Worm (Caenorhabditis elegans) whole organism, L2 larva: ENCODE results near the gene ZK813.6.

ENCODE experiments used
- C34F6.9 ChIP-seq: fragments of 150-350 bp; optimal IDR thresholded peaks from 2 replicates; lab custom pipeline; 2014; ENCODE audit warnings: missing biosample characterization, missing genetic modification characterization
- R02D3.7 ChIP-seq: fragments of 150-350 bp; optimal IDR thresholded peaks from 2 replicates; lab custom pipeline; 2014; ENCODE audit warnings: missing biosample characterization, missing genetic modification characterization
- Y55F3AM.14 ChIP-seq: fragments of 200-800 bp; sonication (Bioruptor generic); optimal IDR thresholded peaks from 2 replicates; lab custom pipeline; 2018; ENCODE audit warnings: mild to moderate bottlenecking, missing genetic modification characterization, missing compliant biosample characterization
- ZK546.5 ChIP-seq: sonication (generic microtip); optimal IDR thresholded peaks from 2 replicates; lab custom pipeline; 2017; ENCODE audit warnings: missing biosample characterization, missing genetic modification characterization
- alr-1 ChIP-seq: fragments of 150-350 bp; optimal IDR thresholded peaks from 2 replicates; lab custom pipeline; 2014; ENCODE audit warnings: missing biosample characterization, missing genetic modification characterization
- aly-2 ChIP-seq: fragments of 150-350 bp; optimal IDR thresholded peaks from 2 replicates; lab custom pipeline; 2014; ENCODE audit warnings: missing biosample characterization, missing genetic modification characterization
- ama-1 ChIP-seq: fragments of 150-350 bp; optimal IDR thresholded peaks from 2 replicates; lab custom pipeline; 2018; ENCODE audit warnings: inconsistent platforms
- ceh-82 ChIP-seq: fragments of 150-350 bp; optimal IDR thresholded peaks from 2 replicates; lab custom pipeline; 2014; ENCODE audit warnings: missing biosample characterization, missing genetic modification characterization
- crh-2 ChIP-seq: sonication (generic microtip); optimal IDR thresholded peaks from 2 replicates; lab custom pipeline; 2017; ENCODE audit warnings: missing biosample characterization, missing genetic modification characterization
- dmd-4 ChIP-seq: sonication (generic microtip); optimal IDR thresholded peaks from 2 replicates; lab custom pipeline; 2017; ENCODE audit warnings: missing biosample characterization, missing genetic modification characterization
- elt-1 ChIP-seq: fragments of 150-350 bp; optimal IDR thresholded peaks from 2 replicates; lab custom pipeline; 2014; ENCODE audit warnings: missing biosample characterization, missing genetic modification characterization
- gmeb-1 ChIP-seq: fragments of 150-350 bp; optimal IDR thresholded peaks from 2 replicates; lab custom pipeline; 2014; ENCODE audit warnings: missing biosample characterization, missing genetic modification characterization
- lin-11 ChIP-seq: fragments of 150-350 bp; sonication (generic microtip); optimal IDR thresholded peaks from 2 replicates; lab custom pipeline; 2014; ENCODE audit warnings: missing biosample characterization, missing genetic modification characterization, inconsistent platforms, mixed read lengths
- lin-13 ChIP-seq: fragments of 150-350 bp; optimal IDR thresholded peaks from 2 replicates; lab custom pipeline; 2014; ENCODE audit warnings: missing biosample characterization, missing genetic modification reagents, missing genetic modification characterization
- lsy-2 ChIP-seq, 2 experiments: fragments of 150-350 bp in 1 of 2; sonication (generic microtip) in 1 of 2; optimal IDR thresholded peaks; 2 replicates each; lab custom pipeline; 2014 to 2017; ENCODE audit warnings: missing biosample characterization in 2 of 2, missing genetic modification characterization in 2 of 2
- mab-5 ChIP-seq: fragments of 150-350 bp; optimal IDR thresholded peaks from 2 replicates; lab custom pipeline; 2014; ENCODE audit warnings: missing biosample characterization, missing genetic modification characterization
- mbf-1 ChIP-seq: sonication (generic microtip); optimal IDR thresholded peaks from 2 replicates; lab custom pipeline; 2017; ENCODE audit warnings: missing biosample characterization, missing genetic modification characterization
- mdl-1 ChIP-seq, 2 experiments: fragments of 150-350 bp in 1 of 2; sonication (generic microtip) in 1 of 2; optimal IDR thresholded peaks; 2 replicates each; lab custom pipeline; 2017; ENCODE audit warnings: missing biosample characterization in 2 of 2, missing genetic modification characterization in 2 of 2
- nhr-10 ChIP-seq: sonication (generic microtip); optimal IDR thresholded peaks from 2 replicates; lab custom pipeline; 2017; ENCODE audit warnings: missing biosample characterization, missing genetic modification characterization
- nhr-11 ChIP-seq: fragments of 150-350 bp; optimal IDR thresholded peaks from 2 replicates; lab custom pipeline; 2014; ENCODE audit warnings: missing biosample characterization, missing genetic modification characterization
- nhr-12 ChIP-seq: fragments of 150-350 bp; optimal IDR thresholded peaks from 2 replicates; lab custom pipeline; 2014; ENCODE audit warnings: missing biosample characterization, missing genetic modification characterization
- nhr-129 ChIP-seq: fragments of 150-350 bp; optimal IDR thresholded peaks from 2 replicates; lab custom pipeline; 2014; ENCODE audit warnings: missing biosample characterization, missing genetic modification characterization
- nhr-237 ChIP-seq: fragments of 150-350 bp; optimal IDR thresholded peaks from 2 replicates; lab custom pipeline; 2014; ENCODE audit warnings: missing biosample characterization, missing genetic modification characterization
- nhr-77 ChIP-seq: fragments of 150-350 bp; optimal IDR thresholded peaks from 2 replicates; lab custom pipeline; 2014; ENCODE audit warnings: missing biosample characterization, missing genetic modification characterization
- peb-1 ChIP-seq: fragments of 150-350 bp; optimal IDR thresholded peaks from 2 replicates; lab custom pipeline; 2014; ENCODE audit warnings: missing biosample characterization, missing genetic modification characterization
- sem-4 ChIP-seq: fragments of 150-350 bp; optimal IDR thresholded peaks from 2 replicates; lab custom pipeline; 2014; ENCODE audit warnings: missing biosample characterization, missing genetic modification reagents, missing genetic modification characterization
- skn-1 ChIP-seq: sonication (generic microtip); optimal IDR thresholded peaks from 2 replicates; lab custom pipeline; 2017; ENCODE audit warnings: missing biosample characterization, missing genetic modification characterization
- sma-3 ChIP-seq: sonication (generic microtip); optimal IDR thresholded peaks from 2 replicates; lab custom pipeline; 2016; ENCODE audit warnings: missing genetic modification reagents, missing genetic modification characterization, missing compliant biosample characterization
- snpc-4 ChIP-seq: fragments of 150-350 bp; optimal IDR thresholded peaks from 2 replicates; lab custom pipeline; 2014; ENCODE audit warnings: missing biosample characterization, missing genetic modification characterization
- unc-39 ChIP-seq: fragments of 150-350 bp; optimal IDR thresholded peaks from 2 replicates; lab custom pipeline; 2014; ENCODE audit warnings: missing biosample characterization, missing genetic modification characterization
- unc-55 ChIP-seq: fragments of 150-350 bp; sonication (generic microtip); optimal IDR thresholded peaks from 3 replicates; lab custom pipeline; 2014; ENCODE audit warnings: missing biosample characterization, missing genetic modification reagents, missing genetic modification characterization
- unc-62 ChIP-seq: fragments of 150-350 bp; optimal IDR thresholded peaks from 2 replicates; lab custom pipeline; 2014; ENCODE audit warnings: missing biosample characterization, missing genetic modification reagents, missing genetic modification characterization
- ztf-11 ChIP-seq: sonication (generic microtip); optimal IDR thresholded peaks from 2 replicates; lab custom pipeline; 2017; ENCODE audit warnings: missing biosample characterization, missing genetic modification characterization
- ztf-4 ChIP-seq: fragments of 150-350 bp; optimal IDR thresholded peaks from 2 replicates; lab custom pipeline; 2014; ENCODE audit warnings: missing biosample characterization, missing genetic modification characterization

The ZK813.6 gene

DNA sequence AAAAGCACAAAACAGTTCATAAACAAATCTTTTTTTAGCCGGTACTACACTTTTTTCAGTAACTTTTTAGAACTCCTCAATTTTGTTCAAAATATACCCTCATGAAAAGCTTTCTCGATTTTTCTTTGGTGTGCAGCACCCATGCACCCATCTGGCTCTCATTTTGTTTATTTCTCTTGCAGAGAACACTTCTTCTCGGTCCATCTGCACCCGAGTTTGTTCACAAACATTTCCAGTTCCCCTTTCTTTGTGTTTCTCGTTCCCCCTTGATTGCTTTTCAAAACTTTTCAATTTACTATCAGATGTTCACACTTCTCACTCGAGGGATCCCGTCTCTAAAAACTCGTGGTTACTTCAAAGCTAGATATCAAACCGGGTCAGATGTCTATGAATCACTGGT is 31.1 kb upstream of the ZK813.6 start, which contains the start of gene slcf-2:
slcf-2 (plus strand) TSS at position 301 of the 400 bp plus-strand sequence.
- TF ChIP-seq mdl-1 (tag; optimal IDR thresholded peaks at IDR 0.05; lab: Kevin White, UChicago) (no peak), Y55F3AM.14 (GFP tag; lab: Kevin White, UChicago) (no peak), unc-39 (tag; lab: Kevin White, UChicago) (no peak), sma-3 (no peak), ZK546.5 (tag; lab: Kevin White, UChicago) (no peak), unc-62 (GFP tag; lab: Kevin White, UChicago) (no peak), mbf-1 (tag; lab: Kevin White, UChicago) (no peak), lsy-2 (tag; optimal IDR thresholded peaks at IDR 0.05; lab: Kevin White, UChicago) (no peak), ceh-82 (no peak), mab-5 (tag; lab: Kevin White, UChicago) (no peak), lin-11 (no peak), elt-1 (tag; lab: Kevin White, UChicago) (no peak), aly-2 (tag; lab: Kevin White, UChicago) (no peak), nhr-11 (tag; lab: Kevin White, UChicago) (no peak), skn-1 (tag; lab: Kevin White, UChicago) (no peak), gmeb-1 (tag; lab: Kevin White, UChicago) (no peak), snpc-4 (tag; lab: Kevin White, UChicago) (no peak), unc-55 (no peak), sem-4 (no peak), peb-1 (no peak)

DNA sequence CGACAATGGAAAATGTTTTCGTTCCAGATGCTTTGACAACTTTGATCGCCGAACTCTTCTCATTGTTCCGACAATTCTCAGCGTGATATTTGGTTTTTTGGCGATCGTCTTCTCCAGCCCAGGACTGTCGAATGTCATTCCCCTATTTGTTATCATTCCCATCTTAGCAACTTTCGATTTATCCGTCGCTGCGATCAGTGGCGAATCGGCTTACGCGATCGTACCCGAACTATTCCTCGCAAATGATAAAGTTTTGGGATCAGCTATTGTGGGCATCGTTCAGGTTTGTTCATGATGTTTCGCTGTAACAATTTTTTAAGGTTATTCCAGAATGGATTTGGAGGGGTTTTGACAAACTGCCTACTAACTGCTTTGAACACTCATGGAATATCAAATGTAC is 27.9 kb upstream of the ZK813.6 start:
- TF ChIP-seq elt-1 (tag; lab: Kevin White, UChicago), result peak; percentile 19
- TF ChIP-seq alr-1 (tag; lab: Kevin White, UChicago), result no peak

ce11 chrX:3399917-3400316 is 24.7 kb upstream of the ZK813.6 start, which contains the start of gene cht-1:
Gene cht-1 (minus strand): TSS chrX:3400017.
- no peak for TF ChIP-seq ama-1 (lab: Kevin White, UChicago)

- TF ChIP-seq skn-1 (tag; lab: Kevin White, UChicago), result no peak
- TF ChIP-seq mab-5 (tag; lab: Kevin White, UChicago), result no peak
- no peak for TF ChIP-seq sem-4
- no peak for TF ChIP-seq ztf-4 (tag; lab: Kevin White, UChicago)
- no peak for TF ChIP-seq nhr-11 (tag; lab: Kevin White, UChicago)
- TF ChIP-seq unc-62 (GFP tag; lab: Kevin White, UChicago), result no peak
- no peak for TF ChIP-seq snpc-4 (tag; lab: Kevin White, UChicago)
- TF ChIP-seq unc-39 (tag; lab: Kevin White, UChicago), result no peak
- no peak for TF ChIP-seq dmd-4
Observed at ce11 chrX:3400387-3400786, 24.2 kb upstream of the ZK813.6 start.

DNA sequence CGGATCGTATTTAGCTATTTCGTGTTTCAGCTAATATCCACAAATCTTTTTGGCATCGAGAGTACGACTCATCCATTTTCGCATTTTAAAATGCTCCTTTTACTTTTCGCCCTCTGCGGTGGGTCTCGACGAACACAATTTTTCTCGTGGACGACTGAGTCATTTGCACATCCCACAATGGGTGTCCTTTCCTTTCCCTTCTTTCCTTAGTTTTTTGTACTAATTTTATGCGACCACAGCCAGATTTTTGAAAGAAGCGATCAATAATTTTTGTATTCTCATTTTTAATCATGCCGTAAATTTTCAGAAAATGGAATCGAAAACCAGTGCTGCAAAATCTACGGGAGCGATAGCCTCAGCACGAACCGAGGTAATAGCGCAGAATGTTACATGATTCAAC is 22.9 kb upstream of the ZK813.6 start, which contains the start of gene C04F6.9:
C04F6.9 (plus strand) TSS at position 301 of the 400 bp plus-strand sequence.
- no peak for TF ChIP-seq nhr-11 (tag; lab: Kevin White, UChicago)
- no peak for TF ChIP-seq ztf-11
- TF ChIP-seq nhr-12 (tag; lab: Kevin White, UChicago), result no peak
- no peak for TF ChIP-seq lin-13 (GFP tag; lab: Kevin White, UChicago)
- TF ChIP-seq ztf-4 (tag; lab: Kevin White, UChicago), result no peak
- TF ChIP-seq lsy-2 (tag; optimal IDR thresholded peaks at IDR 0.05; lab: Kevin White, UChicago), result no peak

DNA sequence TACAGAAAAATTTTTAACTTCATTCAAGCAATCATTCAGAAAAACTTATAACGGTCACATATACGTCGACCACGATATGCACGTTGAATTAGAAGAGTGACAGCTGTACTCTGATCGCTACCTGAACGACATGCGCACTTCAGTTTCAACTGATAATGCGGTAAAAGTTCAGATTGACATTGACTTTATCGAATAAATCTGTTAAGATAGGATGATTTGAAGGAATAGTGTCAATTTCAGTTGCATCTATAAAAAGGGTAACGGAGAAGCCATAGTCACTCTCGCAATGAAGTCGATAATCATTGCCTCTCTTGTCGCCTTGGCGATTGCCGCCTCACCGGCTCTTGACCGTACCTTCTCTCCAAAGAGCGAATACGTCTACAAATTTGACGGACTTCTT is 21.4 kb upstream of the ZK813.6 start, which contains the start of gene vit-5:
vit-5 (plus strand) TSS at position 277 of the 400 bp plus-strand sequence.
- TF ChIP-seq unc-55, result no peak
- no peak for TF ChIP-seq crh-2 (tag; lab: Kevin White, UChicago)
- TF ChIP-seq lsy-2 (tag; optimal IDR thresholded peaks at IDR 0.05; lab: Kevin White, UChicago), result no peak
- no peak for TF ChIP-seq mbf-1 (tag; lab: Kevin White, UChicago)
- TF ChIP-seq nhr-129 (tag; lab: Kevin White, UChicago), result no peak
- TF ChIP-seq sma-3, result no peak
- TF ChIP-seq snpc-4 (tag; lab: Kevin White, UChicago), result no peak
- no peak for TF ChIP-seq dmd-4
- TF ChIP-seq C34F6.9 (tag; lab: Kevin White, UChicago), result no peak
- TF ChIP-seq unc-62 (GFP tag; lab: Kevin White, UChicago), result no peak
- no peak for TF ChIP-seq peb-1
- no peak for TF ChIP-seq nhr-10 (tag; lab: Kevin White, UChicago)
- no peak for TF ChIP-seq R02D3.7 (tag; lab: Kevin White, UChicago)
- no peak for TF ChIP-seq nhr-237
- TF ChIP-seq ZK546.5 (tag; lab: Kevin White, UChicago), result no peak
- no peak for TF ChIP-seq nhr-12 (tag; lab: Kevin White, UChicago)
- no peak for TF ChIP-seq gmeb-1 (tag; lab: Kevin White, UChicago)
- no peak for TF ChIP-seq ama-1 (lab: Kevin White, UChicago)
- TF ChIP-seq nhr-77 (tag; lab: Kevin White, UChicago), result no peak
- no peak for TF ChIP-seq ztf-4 (tag; lab: Kevin White, UChicago)
